Worm (Caenorhabditis elegans): Measurements from ENCODE around the gene H09F14.1.

- TF ChIP-seq dao-5 (tag; optimal IDR thresholded peaks at IDR 0.05) (no peak), him-1 (tag; optimal IDR thresholded peaks at IDR 0.05) (no peak)
Measured at ce11 chrV:10568496-10568895, 46.9 kb downstream of the H09F14.1 start.
